Worm (Caenorhabditis elegans) whole organism, young adult: ENCODE measurements around the gene T27A8.2.
A peak's percentile ranks its signal among the peaks of the same experiment; 100 is the strongest.

Experiments used
- B0035.1 ChIP-seq: sonication (generic microtip); optimal IDR thresholded peaks from 2 replicates; lab custom pipeline; 2016; ENCODE audit warnings: missing genetic modification characterization, mild to moderate bottlenecking, missing compliant biosample characterization, missing genotype, missing genetic modification reagents
- C06A6.2 ChIP-seq: fragments of 200-800 bp; sonication (Bioruptor generic); conservative IDR thresholded peaks from 2 replicates; pipeline ENCODE4 v1.3.6; 2022; ENCODE audit warnings: missing genetic modification characterization, missing compliant biosample characterization
- F10E7.11 ChIP-seq: sonication (generic microtip); optimal IDR thresholded peaks from 2 replicates; lab custom pipeline; 2017; ENCODE audit warnings: mild to moderate bottlenecking, missing genetic modification characterization, moderate library complexity, missing compliant biosample characterization
- F33H1.4 ChIP-seq: fragments of 200-800 bp; sonication (Bioruptor generic); IDR thresholded peaks from 2 replicates; pipeline ENCODE4 v1.3.6; 2022; ENCODE audit warnings: missing genetic modification reagents, missing genetic modification characterization, missing compliant biosample characterization
- F49E8.2 ChIP-seq: sonication (generic microtip); optimal IDR thresholded peaks from 3 replicates; lab custom pipeline; 2017; ENCODE audit warnings: missing genetic modification characterization, mild to moderate bottlenecking, missing compliant biosample characterization, antibody characterized with exemption, moderate library complexity; ENCODE audit not compliant: insufficient read depth
- F57A8.1 ChIP-seq: fragments of 200-800 bp; sonication (Bioruptor generic); optimal IDR thresholded peaks from 2 replicates; lab custom pipeline; 2018; ENCODE audit warnings: mild to moderate bottlenecking, missing genetic modification characterization, moderate library complexity, missing compliant biosample characterization
- Y53G8AR.9 ChIP-seq: fragments of 200-800 bp; sonication (Bioruptor generic); conservative IDR thresholded peaks from 2 replicates; pipeline ENCODE4 v1.3.6; 2022; ENCODE audit warnings: missing genetic modification reagents, missing genetic modification characterization, missing compliant biosample characterization
- Y56A3A.18 ChIP-seq: fragments of 200-800 bp; sonication (Bioruptor generic); IDR thresholded peaks from 2 replicates; pipeline ENCODE4 v1.3.6; 2022; ENCODE audit warnings: missing genetic modification reagents, missing genetic modification characterization, missing compliant biosample characterization
- ZK185.1 ChIP-seq: sonication (generic microtip); optimal IDR thresholded peaks from 2 replicates; lab custom pipeline; 2016; ENCODE audit warnings: mild to moderate bottlenecking, missing genetic modification characterization, missing compliant biosample characterization; ENCODE audit not compliant: poor library complexity, severe bottlenecking
- akir-1 ChIP-seq: fragments of 200-800 bp; sonication (Bioruptor generic); optimal IDR thresholded peaks from 2 replicates; lab custom pipeline; 2018; ENCODE audit warnings: mild to moderate bottlenecking, missing genetic modification characterization, moderate library complexity, missing compliant biosample characterization
- ama-1 ChIP-seq, 3 experiments: fragments of 150-350 bp in 1 of 3; sonication (generic microtip) in 2 of 3; optimal IDR thresholded peaks; 2 replicates each; lab custom pipeline; 2014 to 2018; ENCODE audit warnings: missing biosample characterization in 2 of 3, missing genetic modification characterization in 2 of 3, missing genetic modification reagents in 2 of 3
- attf-3 ChIP-seq: fragments of 200-800 bp; sonication (Bioruptor generic); conservative IDR thresholded peaks from 2 replicates; pipeline ENCODE4 v1.3.6; 2022; ENCODE audit warnings: missing genetic modification reagents, missing genetic modification characterization, missing compliant biosample characterization
- ceh-27 ChIP-seq: fragments of 200-800 bp; sonication (Bioruptor generic); optimal IDR thresholded peaks from 2 replicates; lab custom pipeline; 2018; ENCODE audit warnings: mild to moderate bottlenecking, missing genetic modification characterization, moderate library complexity, missing compliant biosample characterization
- ceh-40 ChIP-seq: fragments of 200-800 bp; sonication (Bioruptor generic); IDR thresholded peaks from 2 replicates; pipeline ENCODE4 v1.3.6; 2022; ENCODE audit warnings: missing genetic modification characterization, missing compliant biosample characterization
- dox-1 ChIP-seq: fragments of 200-800 bp; sonication (Bioruptor generic); IDR thresholded peaks from 2 replicates; pipeline ENCODE4 v1.3.6; 2022; ENCODE audit warnings: missing genetic modification reagents, missing genetic modification characterization, missing compliant biosample characterization
- gei-17 ChIP-seq: fragments of 200-800 bp; sonication (Bioruptor generic); optimal IDR thresholded peaks from 2 replicates; lab custom pipeline; 2018; ENCODE audit warnings: mild to moderate bottlenecking, missing genetic modification characterization, missing compliant biosample characterization
- hmg-1.2 ChIP-seq: fragments of 200-800 bp; sonication (Bioruptor generic); IDR thresholded peaks from 2 replicates; pipeline ENCODE4 v1.3.6; 2022; ENCODE audit warnings: missing genetic modification reagents, missing genetic modification characterization, missing compliant biosample characterization
- hmg-20 ChIP-seq: fragments of 200-800 bp; sonication (Bioruptor generic); IDR thresholded peaks from 2 replicates; pipeline ENCODE4 v1.3.6; 2022; ENCODE audit warnings: missing genetic modification reagents, missing genetic modification characterization, missing compliant biosample characterization
- hrde-1 ChIP-seq: sonication (generic microtip); optimal IDR thresholded peaks from 2 replicates; lab custom pipeline; 2016; ENCODE audit warnings: missing genetic modification characterization, mild to moderate bottlenecking, missing compliant biosample characterization, moderate library complexity, missing genotype, missing genetic modification reagents, borderline replicate concordance
- let-526 ChIP-seq: fragments of 200-800 bp; sonication (Bioruptor generic); IDR thresholded peaks from 2 replicates; pipeline ENCODE4 v1.3.6; 2022; ENCODE audit warnings: missing genetic modification reagents, missing genetic modification characterization, missing compliant biosample characterization
- lin-54 ChIP-seq: fragments of 200-800 bp; sonication (Bioruptor generic); optimal IDR thresholded peaks from 2 replicates; lab custom pipeline; 2018; ENCODE audit warnings: mild to moderate bottlenecking, missing genetic modification characterization, missing compliant biosample characterization
- madf-10 ChIP-seq: sonication (generic microtip); optimal IDR thresholded peaks from 2 replicates; lab custom pipeline; 2016; ENCODE audit warnings: mild to moderate bottlenecking, missing genetic modification characterization, missing compliant biosample characterization
- mcd-1 ChIP-seq: fragments of 200-800 bp; sonication (Bioruptor generic); IDR thresholded peaks from 2 replicates; pipeline ENCODE4 v1.3.6; 2022; ENCODE audit warnings: missing genetic modification reagents, missing genetic modification characterization, missing compliant biosample characterization
- mel-28 ChIP-seq: sonication (generic microtip); optimal IDR thresholded peaks from 2 replicates; lab custom pipeline; 2016; ENCODE audit warnings: borderline replicate concordance, mild to moderate bottlenecking, missing genetic modification characterization, missing compliant biosample characterization
- nfya-1 ChIP-seq: sonication (generic microtip); optimal IDR thresholded peaks from 2 replicates; lab custom pipeline; 2017; ENCODE audit warnings: antibody characterized with exemption, missing compliant biosample characterization, missing genetic modification characterization, borderline replicate concordance; ENCODE audit not compliant: insufficient read depth
- nfyb-1 ChIP-seq: fragments of 200-800 bp; sonication (Bioruptor generic); IDR thresholded peaks from 2 replicates; pipeline ENCODE4 v1.3.6; 2022; ENCODE audit warnings: missing genetic modification reagents, missing genetic modification characterization, missing compliant biosample characterization
- pbrm-1 ChIP-seq: fragments of 200-800 bp; sonication (Bioruptor generic); IDR thresholded peaks from 2 replicates; pipeline ENCODE4 v1.3.6; 2022; ENCODE audit warnings: missing genetic modification reagents, missing genetic modification characterization, missing compliant biosample characterization
- snpc-4 ChIP-seq, 5 experiments: fragments of 150-350 bp in 1 of 5; sonication (generic microtip) in 4 of 5; optimal IDR thresholded peaks; 2 replicates each; lab custom pipeline; 2014 to 2018; ENCODE audit warnings: missing genetic modification characterization in 5 of 5, missing biosample characterization in 3 of 5, antibody characterized with exemption in 2 of 5, mild to moderate bottlenecking in 2 of 5, missing compliant biosample characterization in 2 of 5, missing genotype in 2 of 5, moderate library complexity in 2 of 5, missing genetic modification reagents in 1 of 5
- tbp1 ChIP-seq: fragments of 200-800 bp; sonication (Bioruptor generic); optimal IDR thresholded peaks from 2 replicates; lab custom pipeline; 2018; ENCODE audit warnings: mild to moderate bottlenecking, missing genetic modification characterization, missing compliant biosample characterization
- unc-62 ChIP-seq: fragments of 150-350 bp; optimal IDR thresholded peaks from 2 replicates; lab custom pipeline; 2014; ENCODE audit warnings: missing biosample characterization, missing genetic modification reagents, missing genetic modification characterization
- zfh-2 ChIP-seq: fragments of 200-800 bp; sonication (Bioruptor generic); conservative IDR thresholded peaks from 2 replicates; pipeline ENCODE4 v1.3.6; 2022; ENCODE audit warnings: missing genetic modification reagents, missing genetic modification characterization, missing compliant biosample characterization
- ztf-22 ChIP-seq: fragments of 200-800 bp; sonication (Bioruptor generic); optimal IDR thresholded peaks from 2 replicates; lab custom pipeline; 2018; ENCODE audit warnings: mild to moderate bottlenecking, missing genetic modification characterization, moderate library complexity, missing compliant biosample characterization
- ztf-28 ChIP-seq: fragments of 200-800 bp; sonication (Bioruptor generic); IDR thresholded peaks from 2 replicates; pipeline ENCODE4 v1.3.6; 2022; ENCODE audit warnings: missing genetic modification reagents, missing genetic modification characterization, missing compliant biosample characterization

Gene T27A8.2

ce11 chrX:16099251-16099650 lies 40.5 kb upstream of the T27A8.2 start:
- 0 out of 2 replicates have a peak, but pooled peaks have one; percentile 45 for TF ChIP-seq ztf-28
- 0 out of 2 replicates have a peak, but pooled peaks have one; percentile 30 for TF ChIP-seq zfh-2 (GFP tag; lab: Robert Waterston, UW)
- no peak for TF ChIP-seq dox-1 (GFP tag; lab: Robert Waterston, UW)
- TF ChIP-seq snpc-4 (GFP tag; optimal IDR thresholded peaks at IDR 0.05; lab: Kevin White, UChicago) = no peak
- TF ChIP-seq snpc-4 (tag; optimal IDR thresholded peaks at IDR 0.05; lab: Kevin White, UChicago) = peak in 3 of 4 experiments; percentile 47 to 84 (median 65)

ce11 chrX:16098104-16098638 lies 39.4 kb upstream of the T27A8.2 start:
- no peak for TF ChIP-seq ztf-22 (GFP tag; lab: Kevin White, UChicago)
- no peak for TF ChIP-seq nfya-1 (tag; lab: Kevin White, UChicago)
- TF ChIP-seq F57A8.1 = no peak
- no peak for TF ChIP-seq ama-1 (optimal IDR thresholded peaks at IDR 0.05; lab: Kevin White, UChicago)
- TF ChIP-seq ama-1 (GFP tag; optimal IDR thresholded peaks at IDR 0.05; lab: Kevin White, UChicago) = no peak
- no peak for TF ChIP-seq hmg-20 (GFP tag; lab: Robert Waterston, UW)
- no peak for TF ChIP-seq tbp1 (GFP tag; lab: Kevin White, UChicago)
- TF ChIP-seq ztf-28 = no peak
- no peak for TF ChIP-seq madf-10 (tag; lab: Kevin White, UChicago)
- TF ChIP-seq attf-3 (GFP tag; lab: Robert Waterston, UW) = no peak
- no peak for TF ChIP-seq nfyb-1 (GFP tag; lab: Robert Waterston, UW)
- no peak for TF ChIP-seq mcd-1
- no peak for TF ChIP-seq lin-54 (GFP tag; lab: Kevin White, UChicago)
- no peak for TF ChIP-seq let-526 (GFP tag; lab: Robert Waterston, UW)
- TF ChIP-seq hrde-1 (tag; lab: Kevin White, UChicago) = no peak
- TF ChIP-seq gei-17 (GFP tag; lab: Kevin White, UChicago) = no peak
- TF ChIP-seq C06A6.2 = no peak
- no peak for TF ChIP-seq mel-28 (tag; lab: Kevin White, UChicago)
- TF ChIP-seq F10E7.11 (tag; lab: Kevin White, UChicago) = no peak
- no peak for TF ChIP-seq unc-62 (GFP tag; lab: Kevin White, UChicago)

- TF ChIP-seq Y53G8AR.9 (GFP tag; lab: Robert Waterston, UW) (no peak), F33H1.4 (GFP tag; lab: Robert Waterston, UW) (no peak), B0035.1 (tag; lab: Kevin White, UChicago) (no peak), ceh-40 (GFP tag; lab: Robert Waterston, UW) (no peak), akir-1 (no peak), pbrm-1 (GFP tag; lab: Robert Waterston, UW) (no peak)
Measured at ce11 chrX:16094370-16094769, 35.6 kb upstream of the T27A8.2 start, which contains the start of gene C30F2.5. Gene C30F2.5, plus strand, starts transcription at chrX:16094670.

ce11 chrX:16091166-16091565 lies 32.4 kb upstream of the T27A8.2 start:
- TF ChIP-seq F49E8.2 = no peak
- no peak for TF ChIP-seq ceh-27 (GFP tag; lab: Kevin White, UChicago)
- no peak for TF ChIP-seq snpc-4 (GFP tag; optimal IDR thresholded peaks at IDR 0.05; lab: Kevin White, UChicago)
- peak in 3 of 4 experiments; percentile 46 to 91 (median 89) for TF ChIP-seq snpc-4 (tag; optimal IDR thresholded peaks at IDR 0.05; lab: Kevin White, UChicago)
- 0 out of 2 replicates have a peak, but pooled peaks have one; percentile 33 for TF ChIP-seq Y56A3A.18 (GFP tag; lab: Robert Waterston, UW)
- no peak for TF ChIP-seq ZK185.1 (tag; lab: Kevin White, UChicago)
- TF ChIP-seq hmg-1.2 (GFP tag; lab: Robert Waterston, UW) = peak; percentile 26; the same call in 1 of the 2 replicates
